Fruit fly (Drosophila melanogaster): Measurements from ENCODE around the gene CG8939.

CG8939 gene

DNA sequence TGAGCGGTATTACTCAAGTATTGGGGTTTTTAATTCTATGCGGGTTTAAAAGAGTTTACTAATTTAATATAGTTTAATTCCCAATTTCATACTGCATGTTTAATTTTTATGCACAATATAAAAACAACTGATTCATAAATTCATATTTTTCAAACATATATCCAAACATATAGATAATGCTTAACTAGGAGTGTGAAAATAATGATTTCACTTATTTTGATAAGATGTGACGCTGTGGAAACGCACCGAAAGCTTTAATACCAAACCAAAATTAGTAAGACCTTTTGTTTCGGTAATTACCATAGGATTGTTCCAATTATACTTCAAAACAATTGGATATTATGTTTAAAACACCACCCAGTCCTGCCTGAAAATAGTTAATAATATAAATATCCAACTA, 13.3 kb upstream of the CG8939 start, which contains the start of gene Slc25A46a (continued):
- TF ChIP-seq salm (tag; optimal IDR thresholded peaks at IDR 0.05) (no peak), CG17612 (GFP tag; IDR thresholded peaks at IDR 0.05) (no peak), Trl (optimal IDR thresholded peaks at IDR 0.05) (no peak), Trl (GFP tag; optimal IDR thresholded peaks at IDR 0.05) (no peak), CG3281 (GFP tag; optimal IDR thresholded peaks at IDR 0.05) (no peak), gfzf (GFP tag; optimal IDR thresholded peaks at IDR 0.05) (peak; percentile 64), CG3163 (GFP tag; optimal IDR thresholded peaks at IDR 0.05) (no peak), Doc3 (GFP tag; IDR thresholded peaks at IDR 0.05; ENCODE audit: partially characterized antibody) (no peak), BEAF-32 (GFP tag; optimal IDR thresholded peaks at IDR 0.05) (peak; percentile 28), aop (GFP tag; IDR thresholded peaks at IDR 0.05) (no peak), phol (tag; optimal IDR thresholded peaks at IDR 0.05) (peak; percentile 37), ase (GFP tag; IDR thresholded peaks at IDR 0.05) (no peak), Bgb (GFP tag; IDR thresholded peaks at IDR 0.05; ENCODE audit: partially characterized antibody) (no peak), sisA (GFP tag; IDR thresholded peaks at IDR 0.05) (no peak), CG1603 (tag; optimal IDR thresholded peaks at IDR 0.05) (no peak), CG18599 (GFP tag; optimal IDR thresholded peaks at IDR 0.05) (no peak), gsb (GFP tag; IDR thresholded peaks at IDR 0.05) (no peak), CTCF (GFP tag; optimal IDR thresholded peaks at IDR 0.05) (no peak), grn (GFP tag; optimal IDR thresholded peaks at IDR 0.05) (no peak), YL-1 (GFP tag; optimal IDR thresholded peaks at IDR 0.05) (no peak), CG4820 (GFP tag; optimal IDR thresholded peaks at IDR 0.05) (no peak), scrt (GFP tag; optimal IDR thresholded peaks at IDR 0.05) (no peak), tll (GFP tag; optimal IDR thresholded peaks at IDR 0.05) (no peak), z (GFP tag; IDR thresholded peaks at IDR 0.05) (no peak), oc (tag; optimal IDR thresholded peaks at IDR 0.05) (no peak), CG16813 (GFP tag; IDR thresholded peaks at IDR 0.05; ENCODE audit: partially characterized antibody) (no peak), CG12744 (GFP tag; optimal IDR thresholded peaks at IDR 0.05) (no peak), CG4707 (GFP tag; optimal IDR thresholded peaks at IDR 0.05) (no peak), CG10565 (GFP tag; optimal IDR thresholded peaks at IDR 0.05) (no peak), mld (GFP tag; IDR thresholded peaks at IDR 0.05; ENCODE audit: partially characterized antibody) (no peak), nmo (GFP tag; optimal IDR thresholded peaks at IDR 0.05) (peak; percentile 19), CG12769 (tag; optimal IDR thresholded peaks at IDR 0.05) (no peak), exex (tag; optimal IDR thresholded peaks at IDR 0.05) (no peak), CG42726 (GFP tag; IDR thresholded peaks at IDR 0.05; ENCODE audit: partially characterized antibody) (no peak), fu2 (GFP tag; optimal IDR thresholded peaks at IDR 0.05) (no peak), Elba2 (GFP tag; optimal IDR thresholded peaks at IDR 0.05) (no peak), CG10209 (GFP tag; optimal IDR thresholded peaks at IDR 0.05) (no peak), lbe (GFP tag; optimal IDR thresholded peaks at IDR 0.05) (no peak), CG10147 (GFP tag; optimal IDR thresholded peaks at IDR 0.05) (no peak), Poxn (GFP tag; IDR thresholded peaks at IDR 0.05) (no peak), HmgZ (tag; optimal IDR thresholded peaks at IDR 0.05) (no peak), nerfin-2 (GFP tag; IDR thresholded peaks at IDR 0.05; ENCODE audit: partially characterized antibody) (no peak), CG2678 (tag; optimal IDR thresholded peaks at IDR 0.05) (no peak), Mad (GFP tag; optimal IDR thresholded peaks at IDR 0.05) (no peak), sqz (GFP tag; optimal IDR thresholded peaks at IDR 0.05) (no peak), amos (GFP tag; IDR thresholded peaks at IDR 0.05; ENCODE audit: partially characterized antibody) (no peak), h (optimal IDR thresholded peaks at IDR 0.05) (no peak), Mrtf (GFP tag; IDR thresholded peaks at IDR 0.05) (no peak), br (optimal IDR thresholded peaks at IDR 0.05) (no peak), Ptx1 (GFP tag; IDR thresholded peaks at IDR 0.05) (no peak), Eip74EF (GFP tag; optimal IDR thresholded peaks at IDR 0.05) (no peak), CG12104 (GFP tag; optimal IDR thresholded peaks at IDR 0.05) (no peak)
